Fruit fly (Drosophila melanogaster): ENCODE measurements around the gene CG32219.

Gene CG32219

DNA sequence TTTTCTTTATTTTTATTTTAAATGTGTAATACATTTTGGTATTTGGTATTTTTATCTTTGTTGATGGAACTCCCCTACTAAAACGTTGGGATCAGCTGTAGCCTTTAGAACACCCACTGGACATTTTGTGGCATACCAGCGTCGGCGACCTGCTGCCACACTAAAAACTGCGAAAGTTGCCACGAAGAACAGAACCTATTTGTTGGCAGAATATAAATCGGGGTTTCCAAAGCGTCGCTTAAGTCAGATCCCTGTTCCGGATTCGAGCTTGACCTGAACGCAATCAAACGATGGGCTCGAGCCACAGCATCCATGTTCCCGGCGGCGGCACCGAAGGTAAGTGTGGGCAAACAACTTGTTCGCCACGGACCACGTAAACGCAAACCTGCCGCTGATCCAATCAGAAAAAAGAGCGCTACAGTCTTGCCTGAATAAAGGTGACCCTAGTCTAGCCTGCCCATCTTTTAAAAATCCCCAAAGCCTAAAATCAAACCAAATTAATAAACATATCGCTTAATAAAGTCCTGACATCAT, 26.1 kb downstream of the CG32219 start, which contains the start of gene Grasp65 (continued):
- TF ChIP-seq tll (GFP tag; optimal IDR thresholded peaks at IDR 0.05) = no peak
- peak; percentile 58 for TF ChIP-seq kah (GFP tag; optimal IDR thresholded peaks at IDR 0.05)
- peak; percentile 32 for TF ChIP-seq PHDP (tag; optimal IDR thresholded peaks at IDR 0.05)
- peak; percentile 35 for TF ChIP-seq CG12391 (tag; optimal IDR thresholded peaks at IDR 0.05)
- no peak for TF ChIP-seq CG5953 (GFP tag; IDR thresholded peaks at IDR 0.05)
- TF ChIP-seq grau (tag; optimal IDR thresholded peaks at IDR 0.05) = peak; percentile 89
- TF ChIP-seq CG16863 (GFP tag; optimal IDR thresholded peaks at IDR 0.05) = no peak
- TF ChIP-seq gfzf (GFP tag; optimal IDR thresholded peaks at IDR 0.05) = peak; percentile 77
- 0 out of 2 replicates have a peak, but pooled peaks have one; percentile 11 for TF ChIP-seq CG9932 (GFP tag; IDR thresholded peaks at IDR 0.05)

DNA sequence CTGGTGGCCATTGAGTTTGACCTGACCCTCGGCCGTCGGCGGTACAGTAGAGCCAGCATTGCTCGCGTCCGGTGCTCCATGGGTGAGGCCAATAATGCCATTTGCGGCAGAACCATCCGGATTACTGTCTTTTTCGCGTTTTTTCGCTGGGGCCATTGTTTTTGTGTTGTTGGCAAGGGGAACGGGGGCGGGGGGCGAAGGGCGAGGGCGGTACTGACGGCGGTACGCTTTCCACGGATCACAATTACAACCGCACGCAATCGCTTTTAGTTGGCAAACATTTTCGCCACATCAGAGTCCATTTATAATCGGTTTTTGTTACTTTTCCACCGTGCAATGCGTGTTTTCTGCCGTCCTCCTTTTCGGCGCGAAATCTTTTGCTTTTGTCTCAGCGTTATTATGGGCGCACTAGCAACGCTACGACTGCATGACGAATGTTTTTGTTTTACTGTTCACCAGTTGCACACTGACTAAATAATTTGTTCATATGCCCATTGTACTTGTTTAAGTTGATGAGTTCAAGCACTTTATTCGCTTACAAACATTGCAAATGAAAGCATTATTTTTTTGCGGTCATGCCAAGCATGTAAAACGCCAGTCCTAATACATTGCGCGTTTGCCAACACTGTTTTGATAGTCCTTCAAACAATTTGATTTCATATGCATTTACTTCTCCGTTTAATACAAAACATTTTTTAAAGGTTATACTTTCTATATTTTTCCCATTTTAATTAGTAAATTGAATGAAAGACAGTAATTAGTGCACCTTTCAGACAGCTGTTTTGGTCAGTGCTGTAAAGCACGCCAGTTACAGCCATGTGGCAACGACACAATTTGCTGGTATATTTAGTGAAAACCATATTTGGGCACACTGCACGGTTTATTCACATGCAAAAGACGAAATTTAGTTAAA, 27.8 kb downstream of the CG32219 start, which contains the start of gene Pfdn6:
Pfdn6 (plus strand) TSS at position 839 of the 913 bp plus-strand sequence.
- TF ChIP-seq CG2120 (GFP tag; optimal IDR thresholded peaks at IDR 0.05) (peak; percentile 90), pita (GFP tag; optimal IDR thresholded peaks at IDR 0.05) (no peak), gcm (GFP tag; optimal IDR thresholded peaks at IDR 0.05) (peak; percentile 7), CG6765 (GFP tag; optimal IDR thresholded peaks at IDR 0.05) (no peak), Atf3 (GFP tag; optimal IDR thresholded peaks at IDR 0.05) (peak; percentile 42), cato (GFP tag; optimal IDR thresholded peaks at IDR 0.05; ENCODE audit: borderline replicate concordance) (peak; percentile 53), gt (GFP tag; IDR thresholded peaks at IDR 0.05) (peak; percentile 70), CG13287 (GFP tag; IDR thresholded peaks at IDR 0.05; ENCODE audit: partially characterized antibody) (peak; percentile 76), tx (GFP tag; optimal IDR thresholded peaks at IDR 0.05) (peak; percentile 71), Dek (tag; optimal IDR thresholded peaks at IDR 0.05) (peak; percentile 18), caup (GFP tag; optimal IDR thresholded peaks at IDR 0.05; ENCODE audit: severe bottlenecking) (peak; percentile 58), scrt (GFP tag; optimal IDR thresholded peaks at IDR 0.05) (no peak), cas (GFP tag; IDR thresholded peaks at IDR 0.05) (no peak; the same call in 1 of the 2 replicates), Ptx1 (GFP tag; IDR thresholded peaks at IDR 0.05) (peak; percentile 82), mirr (GFP tag; optimal IDR thresholded peaks at IDR 0.05) (peak; percentile 43), CG4820 (GFP tag; optimal IDR thresholded peaks at IDR 0.05) (peak; percentile 56), Hey (tag; optimal IDR thresholded peaks at IDR 0.05) (no peak), CG12659 (GFP tag; optimal IDR thresholded peaks at IDR 0.05) (peak; percentile 80), lmd (GFP tag; IDR thresholded peaks at IDR 0.05) (peak; percentile 90), CG31365 (tag; optimal IDR thresholded peaks at IDR 0.05) (no peak), lola (GFP tag; optimal IDR thresholded peaks at IDR 0.05) (peak in 1 of 3 experiments; percentile 85), hth (optimal IDR thresholded peaks at IDR 0.05) (no peak), CG4707 (GFP tag; optimal IDR thresholded peaks at IDR 0.05) (no peak), Nf-YB (GFP tag; optimal IDR thresholded peaks at IDR 0.05) (peak; percentile 33), Antp (GFP tag; optimal IDR thresholded peaks at IDR 0.05) (peak; percentile 57), maf-S (GFP tag; optimal IDR thresholded peaks at IDR 0.05) (peak; percentile 72), CG9437 (GFP tag; optimal IDR thresholded peaks at IDR 0.05) (peak; percentile 66), bsh (GFP tag; optimal IDR thresholded peaks at IDR 0.05) (peak in 1 of 2 experiments; percentile 64), Adf1 (GFP tag; IDR thresholded peaks at IDR 0.05) (peak; percentile 49), Deaf1 (tag; optimal IDR thresholded peaks at IDR 0.05) (no peak), CG8765 (GFP tag; IDR thresholded peaks at IDR 0.05) (peak; percentile 51), BEAF-32 (GFP tag; optimal IDR thresholded peaks at IDR 0.05) (peak; percentile 48), CG13424 (tag; optimal IDR thresholded peaks at IDR 0.05) (peak; percentile 94), kay (GFP tag; optimal IDR thresholded peaks at IDR 0.05) (peak; percentile 50), bowl (GFP tag; IDR thresholded peaks at IDR 0.05) (0 out of 2 replicates have a peak, but pooled peaks have one; percentile 19), eyg (GFP tag; optimal IDR thresholded peaks at IDR 0.05) (peak; percentile 52), schlank (tag; optimal IDR thresholded peaks at IDR 0.05) (peak; percentile 45)

All from whole organism, embryonic.